Fruit fly (Drosophila melanogaster): ENCODE data around the gene CG43935.

- no peak for TF ChIP-seq Sin3A (optimal IDR thresholded peaks at IDR 0.05)
- no peak for TF ChIP-seq insv (optimal IDR thresholded peaks at IDR 0.05)
- TF ChIP-seq psq (optimal IDR thresholded peaks at IDR 0.05), result no peak
- no peak for TF ChIP-seq Myc (optimal IDR thresholded peaks at IDR 0.05)
- TF ChIP-seq h (optimal IDR thresholded peaks at IDR 0.05), result no peak
- TF ChIP-seq ttk (optimal IDR thresholded peaks at IDR 0.05), result no peak
Observed at dm6 chr3R:27023117-27023516, 42.1 kb upstream of the CG43935 start, which contains the start of gene CG6277.
